Worm (Caenorhabditis elegans) whole organism, early embryonic: ENCODE results near the gene C04G2.5.

Experiments
- B0310.2 ChIP-seq: sonication (generic microtip); optimal IDR thresholded peaks from 2 replicates; lab custom pipeline; 2016; ENCODE audit warnings: mild to moderate bottlenecking, missing genetic modification characterization, missing compliant biosample characterization
- F13C5.2 ChIP-seq: sonication (generic microtip); optimal IDR thresholded peaks from 2 replicates; lab custom pipeline; 2017; ENCODE audit warnings: mild to moderate bottlenecking, missing genetic modification characterization, inconsistent platforms, missing compliant biosample characterization
- aly-1 ChIP-seq: sonication (generic microtip); optimal IDR thresholded peaks from 2 replicates; lab custom pipeline; 2016; ENCODE audit warnings: missing genetic modification characterization, missing compliant biosample characterization
- ama-1 ChIP-seq: fragments of 150-350 bp; optimal IDR thresholded peaks from 2 replicates; lab custom pipeline; 2014
- ceh-13 ChIP-seq: fragments of 200-800 bp; sonication (Bioruptor generic); optimal IDR thresholded peaks from 2 replicates; lab custom pipeline; 2018; ENCODE audit warnings: mild to moderate bottlenecking, missing genetic modification characterization, missing compliant biosample characterization
- ceh-36 ChIP-seq: sonication (generic microtip); optimal IDR thresholded peaks from 2 replicates; lab custom pipeline; 2016; ENCODE audit warnings: missing genetic modification characterization, inconsistent platforms, missing compliant biosample characterization
- ets-7 ChIP-seq: sonication (generic microtip); optimal IDR thresholded peaks from 2 replicates; lab custom pipeline; 2016; ENCODE audit warnings: missing genotype, missing genetic modification characterization, missing compliant biosample characterization
- flt-1 ChIP-seq: fragments of 200-800 bp; sonication (Bioruptor generic); IDR thresholded peaks from 2 replicates; pipeline ENCODE4 v1.3.6; 2022; ENCODE audit warnings: missing genetic modification characterization, missing compliant biosample characterization
- hmbx-1 ChIP-seq: sonication (generic microtip); optimal IDR thresholded peaks from 2 replicates; lab custom pipeline; 2016; ENCODE audit warnings: mild to moderate bottlenecking, missing genetic modification characterization, missing compliant biosample characterization
- hmg-4 ChIP-seq: fragments of 200-800 bp; sonication (Bioruptor generic); optimal IDR thresholded peaks from 2 replicates; lab custom pipeline; 2018; ENCODE audit warnings: mild to moderate bottlenecking, missing genetic modification characterization, missing compliant biosample characterization
- hnd-1 ChIP-seq: sonication (generic microtip); optimal IDR thresholded peaks from 2 replicates; lab custom pipeline; 2016; ENCODE audit warnings: missing genetic modification characterization, missing compliant biosample characterization
- pes-1 ChIP-seq: fragments of 200-800 bp; sonication (Bioruptor generic); IDR thresholded peaks from 2 replicates; pipeline ENCODE4 v1.3.6; 2022; ENCODE audit warnings: missing genetic modification reagents, missing genetic modification characterization, missing compliant biosample characterization
- scrt-1 ChIP-seq: fragments of 200-800 bp; sonication (Bioruptor generic); IDR thresholded peaks from 2 replicates; pipeline ENCODE4 v1.3.6; 2022; ENCODE audit warnings: missing genetic modification characterization, missing compliant biosample characterization
- sea-1 ChIP-seq: fragments of 200-800 bp; sonication (Bioruptor generic); conservative IDR thresholded peaks from 2 replicates; pipeline ENCODE4 v1.3.6; 2022; ENCODE audit warnings: missing genetic modification characterization, missing compliant biosample characterization
- tbx-11 ChIP-seq: fragments of 200-800 bp; sonication (Bioruptor generic); IDR thresholded peaks from 2 replicates; pipeline ENCODE4 v1.3.6; 2022; ENCODE audit warnings: missing genetic modification characterization, missing compliant biosample characterization
- tbx-37 ChIP-seq: fragments of 200-800 bp; sonication (Bioruptor generic); conservative IDR thresholded peaks from 2 replicates; pipeline ENCODE4 v1.3.6; 2022; ENCODE audit warnings: missing genetic modification reagents, missing genetic modification characterization, missing compliant biosample characterization
- tra-4 ChIP-seq: sonication (generic microtip); optimal IDR thresholded peaks from 2 replicates; lab custom pipeline; 2017; ENCODE audit warnings: missing genetic modification characterization, missing compliant biosample characterization

C04G2.5 gene

DNA sequence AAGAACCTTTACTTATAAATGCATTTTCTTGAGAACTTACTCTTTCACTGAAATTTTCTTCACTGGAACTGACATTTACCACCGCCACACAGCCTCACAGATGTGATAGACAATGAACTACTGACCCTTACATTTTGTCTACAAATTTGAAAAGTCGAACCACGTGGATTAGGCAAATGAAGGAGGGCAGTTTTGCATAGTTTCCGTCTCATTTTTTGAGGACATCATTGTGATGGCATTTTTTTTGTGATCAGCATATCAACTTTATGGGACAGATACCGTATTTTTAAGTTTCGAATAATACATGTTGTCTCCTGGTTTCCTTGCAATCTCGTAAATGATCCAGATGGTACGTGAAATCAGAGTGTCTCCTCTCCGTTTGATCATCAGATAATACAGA, 22.5 kb downstream of the C04G2.5 start, which contains the start of gene W01B6.3:
W01B6.3 (minus strand) TSS at position 101 of the 400 bp plus-strand sequence.
- no peak for TF ChIP-seq aly-1

DNA sequence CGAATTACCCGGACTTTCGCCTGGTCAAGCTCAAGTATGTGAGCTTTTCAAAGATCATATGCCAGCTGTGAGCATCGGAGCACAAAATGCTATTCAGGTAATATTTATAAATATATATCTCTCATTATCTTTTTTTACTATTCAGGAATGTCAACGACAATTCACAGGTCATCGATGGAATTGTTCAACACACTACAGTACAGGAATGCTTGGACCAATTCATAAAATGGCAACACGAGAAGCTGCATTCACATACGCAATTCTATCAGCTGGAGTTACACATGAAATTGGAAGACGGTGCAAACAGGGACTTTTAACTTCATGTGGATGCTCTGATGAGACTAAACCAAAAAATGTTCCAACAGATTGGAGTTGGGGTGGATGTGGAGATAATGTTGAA, 26.8 kb downstream of the C04G2.5 start:
- TF ChIP-seq ceh-13 (GFP tag; lab: Kevin White, UChicago) (no peak), sea-1 (GFP tag; lab: Robert Waterston, UW) (no peak), hnd-1 (tag; lab: Kevin White, UChicago) (no peak), aly-1 (no peak), tra-4 (no peak), ets-7 (tag; lab: Kevin White, UChicago) (no peak), flt-1 (GFP tag; lab: Robert Waterston, UW) (no peak), hmg-4 (GFP tag; lab: Kevin White, UChicago) (no peak), ceh-36 (tag; lab: Kevin White, UChicago) (no peak), tbx-11 (GFP tag; lab: Robert Waterston, UW) (no peak), B0310.2 (tag; lab: Kevin White, UChicago) (no peak), pes-1 (no peak), F13C5.2 (tag; lab: Kevin White, UChicago) (no peak), tbx-37 (GFP tag; lab: Robert Waterston, UW) (no peak), scrt-1 (GFP tag; lab: Robert Waterston, UW) (no peak), hmbx-1 (no peak), ama-1 (lab: Kevin White, UChicago) (no peak)

DNA sequence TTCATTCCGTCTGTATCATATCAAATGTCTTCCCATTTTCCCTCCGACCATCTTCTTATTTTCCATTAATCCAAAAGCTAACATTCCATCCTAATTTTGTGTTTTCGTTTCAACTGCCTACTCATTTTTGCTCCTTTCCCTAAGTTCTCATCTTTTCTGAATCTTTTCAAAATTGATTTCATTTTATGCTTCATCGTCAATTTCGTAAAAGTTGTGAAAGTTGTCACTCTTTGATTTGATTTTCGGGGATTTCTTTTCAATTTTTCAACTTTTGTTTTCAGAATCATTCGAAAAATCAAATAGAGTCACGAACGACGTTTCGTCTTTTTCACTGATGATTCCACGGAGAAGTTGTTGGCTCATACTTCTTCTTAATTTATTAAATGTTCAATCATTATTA, 27.5 kb downstream of the C04G2.5 start, which contains the start of gene cwn-2:
cwn-2 (plus strand) TSS at position 276 of the 400 bp plus-strand sequence.
- TF ChIP-seq sea-1 (GFP tag; lab: Robert Waterston, UW), result no peak
- no peak for TF ChIP-seq tbx-37 (GFP tag; lab: Robert Waterston, UW)
- no peak for TF ChIP-seq F13C5.2 (tag; lab: Kevin White, UChicago)
- TF ChIP-seq tbx-11 (GFP tag; lab: Robert Waterston, UW), result no peak
- TF ChIP-seq hnd-1 (tag; lab: Kevin White, UChicago), result no peak
- TF ChIP-seq flt-1 (GFP tag; lab: Robert Waterston, UW), result no peak

DNA sequence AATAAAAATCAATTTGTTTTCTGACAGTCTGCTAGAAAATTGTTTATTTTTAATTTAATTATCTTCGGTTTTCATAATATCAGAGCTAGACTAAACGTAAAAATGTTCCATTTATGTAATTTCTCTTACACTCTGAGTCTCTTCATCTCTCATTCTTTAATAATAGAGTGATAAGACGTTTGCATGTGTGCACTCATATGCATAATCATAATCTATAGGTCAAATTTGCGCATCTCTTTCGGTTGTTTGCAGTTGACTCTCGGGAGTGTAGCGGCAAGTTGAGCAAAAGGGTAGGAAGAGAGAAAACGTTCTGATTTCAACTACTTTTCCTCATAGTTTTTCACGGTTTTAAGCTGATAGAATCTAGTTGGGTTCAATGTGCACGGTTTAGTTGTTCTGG, 28.6 kb downstream of the C04G2.5 start:
- TF ChIP-seq hmg-4 (GFP tag; lab: Kevin White, UChicago) (no peak), aly-1 (no peak), scrt-1 (GFP tag; lab: Robert Waterston, UW) (no peak), tbx-37 (GFP tag; lab: Robert Waterston, UW) (no peak), ama-1 (lab: Kevin White, UChicago) (no peak), ets-7 (tag; lab: Kevin White, UChicago) (no peak), tbx-11 (GFP tag; lab: Robert Waterston, UW) (no peak), F13C5.2 (tag; lab: Kevin White, UChicago) (no peak)

DNA sequence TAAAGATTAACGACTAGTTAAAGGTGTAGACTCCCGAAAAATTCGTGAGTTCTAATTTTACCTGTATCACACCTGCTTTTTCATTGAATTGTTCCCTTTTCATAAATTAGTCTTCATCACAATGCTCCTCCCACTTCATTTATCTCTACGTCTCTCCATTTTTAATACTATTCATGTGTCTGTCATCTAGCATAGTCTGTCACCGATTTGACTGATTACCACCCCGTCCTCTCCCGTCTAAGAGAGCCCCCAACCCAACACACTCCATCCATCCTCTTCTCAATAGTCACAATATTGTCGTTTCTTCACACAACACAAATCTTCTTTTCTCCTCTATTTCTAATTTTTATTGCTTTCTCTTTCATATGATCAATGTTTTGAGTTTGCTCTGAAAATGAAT, 29.9 kb downstream of the C04G2.5 start:
- TF ChIP-seq hmg-4 (GFP tag; lab: Kevin White, UChicago), result no peak
- TF ChIP-seq ceh-36 (tag; lab: Kevin White, UChicago), result no peak
- no peak for TF ChIP-seq B0310.2 (tag; lab: Kevin White, UChicago)
- no peak for TF ChIP-seq flt-1 (GFP tag; lab: Robert Waterston, UW)
- TF ChIP-seq tbx-11 (GFP tag; lab: Robert Waterston, UW), result no peak
- no peak for TF ChIP-seq scrt-1 (GFP tag; lab: Robert Waterston, UW)
- no peak for TF ChIP-seq pes-1
- no peak for TF ChIP-seq aly-1
- TF ChIP-seq hmbx-1, result no peak
- TF ChIP-seq hnd-1 (tag; lab: Kevin White, UChicago), result no peak
- TF ChIP-seq ets-7 (tag; lab: Kevin White, UChicago), result no peak
- TF ChIP-seq ama-1 (lab: Kevin White, UChicago), result no peak
- TF ChIP-seq ceh-13 (GFP tag; lab: Kevin White, UChicago), result no peak
- TF ChIP-seq F13C5.2 (tag; lab: Kevin White, UChicago), result no peak
- TF ChIP-seq tbx-37 (GFP tag; lab: Robert Waterston, UW), result no peak
- TF ChIP-seq tra-4, result no peak
- no peak for TF ChIP-seq sea-1 (GFP tag; lab: Robert Waterston, UW)

DNA sequence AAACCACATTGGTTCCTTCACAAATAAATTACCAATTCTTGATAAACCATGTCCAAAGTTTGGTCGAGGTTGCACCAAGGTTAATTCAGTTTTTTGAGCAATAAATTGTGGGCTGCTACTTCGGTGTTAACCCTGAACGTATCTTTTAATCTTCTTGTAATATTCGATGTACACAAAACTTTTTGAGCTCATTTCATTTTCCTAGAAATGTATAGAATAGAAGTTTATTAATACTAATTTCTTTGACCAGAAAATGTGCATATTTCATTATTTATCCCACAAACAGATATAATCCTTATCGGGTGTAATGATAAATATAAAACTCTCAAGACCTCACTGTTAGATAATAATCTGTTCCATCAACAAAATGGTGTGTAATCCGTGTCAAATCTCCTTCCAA, 31.1 kb downstream of the C04G2.5 start:
- TF ChIP-seq scrt-1 (GFP tag; lab: Robert Waterston, UW), result no peak
- no peak for TF ChIP-seq ets-7 (tag; lab: Kevin White, UChicago)
- TF ChIP-seq ama-1 (lab: Kevin White, UChicago), result no peak
- TF ChIP-seq tbx-11 (GFP tag; lab: Robert Waterston, UW), result no peak
- TF ChIP-seq hnd-1 (tag; lab: Kevin White, UChicago), result no peak
- no peak for TF ChIP-seq tra-4
- no peak for TF ChIP-seq sea-1 (GFP tag; lab: Robert Waterston, UW)
- no peak for TF ChIP-seq aly-1
- no peak for TF ChIP-seq B0310.2 (tag; lab: Kevin White, UChicago)
- TF ChIP-seq pes-1, result no peak
- TF ChIP-seq tbx-37 (GFP tag; lab: Robert Waterston, UW), result no peak
- no peak for TF ChIP-seq ceh-13 (GFP tag; lab: Kevin White, UChicago)
- TF ChIP-seq F13C5.2 (tag; lab: Kevin White, UChicago), result no peak
- no peak for TF ChIP-seq hmg-4 (GFP tag; lab: Kevin White, UChicago)
- TF ChIP-seq flt-1 (GFP tag; lab: Robert Waterston, UW), result no peak
- TF ChIP-seq hmbx-1, result no peak
- no peak for TF ChIP-seq ceh-36 (tag; lab: Kevin White, UChicago)

DNA sequence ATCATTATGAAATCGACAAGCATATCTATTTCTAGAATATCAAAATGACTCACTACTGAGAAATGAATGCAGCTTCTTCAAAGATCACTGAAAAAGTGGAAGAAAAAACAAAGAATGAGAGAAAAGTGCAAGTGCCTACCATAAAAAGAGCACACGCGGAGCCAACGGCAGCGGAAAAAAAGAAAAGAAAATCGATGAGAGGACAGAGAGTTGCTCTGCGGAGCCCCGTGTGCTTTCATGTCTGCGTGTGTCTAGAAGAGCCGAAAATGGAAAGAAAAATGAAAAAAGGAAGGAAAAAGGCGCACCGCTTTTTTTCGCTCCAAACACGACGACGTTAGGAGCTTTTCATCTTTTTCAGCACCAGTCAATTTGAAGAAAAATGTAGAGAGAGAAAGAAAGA, 32.3 kb downstream of the C04G2.5 start, which contains the start of gene ipla-7:
ipla-7 (minus strand) TSS at position 122 of the 400 bp plus-strand sequence.
- TF ChIP-seq ama-1 (lab: Kevin White, UChicago), result no peak
- TF ChIP-seq scrt-1 (GFP tag; lab: Robert Waterston, UW), result no peak

DNA sequence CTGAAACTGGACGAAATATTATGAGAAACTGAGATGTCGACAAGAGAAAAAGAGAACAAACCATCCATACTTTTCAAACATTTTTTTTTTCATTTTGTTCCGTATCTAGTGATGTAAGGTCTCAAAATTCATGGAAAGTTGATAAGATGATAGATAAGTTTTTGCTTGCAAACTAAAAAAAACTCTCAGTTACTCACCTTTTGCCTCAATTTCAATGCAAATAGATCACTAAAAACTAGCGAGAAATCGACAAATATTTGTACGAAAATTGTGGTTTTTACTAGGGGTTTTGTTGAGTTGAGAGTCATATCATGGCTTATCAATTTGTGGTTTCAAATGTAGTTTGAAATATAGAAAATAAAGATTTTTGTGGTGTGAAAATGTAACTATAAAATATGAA, 34.3 kb downstream of the C04G2.5 start:
- TF ChIP-seq tbx-37 (GFP tag; lab: Robert Waterston, UW) (no peak), tbx-11 (GFP tag; lab: Robert Waterston, UW) (no peak), ceh-36 (tag; lab: Kevin White, UChicago) (no peak), B0310.2 (tag; lab: Kevin White, UChicago) (no peak), scrt-1 (GFP tag; lab: Robert Waterston, UW) (no peak), ama-1 (lab: Kevin White, UChicago) (no peak), aly-1 (no peak), hmbx-1 (no peak), hnd-1 (tag; lab: Kevin White, UChicago) (no peak), ceh-13 (GFP tag; lab: Kevin White, UChicago) (no peak), pes-1 (no peak), tra-4 (no peak), F13C5.2 (tag; lab: Kevin White, UChicago) (no peak), flt-1 (GFP tag; lab: Robert Waterston, UW) (no peak), sea-1 (GFP tag; lab: Robert Waterston, UW) (no peak), hmg-4 (GFP tag; lab: Kevin White, UChicago) (no peak), ets-7 (tag; lab: Kevin White, UChicago) (no peak)
